Fruit fly (Drosophila melanogaster) whole organism, embryonic: ENCODE data around the gene CG33172.
A peak's percentile ranks its signal among the peaks of the same experiment; 100 is the strongest.

Experiments used
- Bgb ChIP-seq: fragments of 200-800 bp; sonication (Bioruptor generic); IDR thresholded peaks from 2 replicates; pipeline ENCODE4 v1.3.6; 2022; ENCODE audit warnings: missing biosample characterization, missing genetic modification characterization; ENCODE audit not compliant: partially characterized antibody
- CG10431 ChIP-seq: fragments of 200-800 bp; sonication (Bioruptor generic); optimal IDR thresholded peaks from 3 replicates; lab custom pipeline; 2018; ENCODE audit warnings: missing biosample characterization, mild to moderate bottlenecking, missing genetic modification characterization
- CG11504 ChIP-seq: fragments of 200-800 bp; sonication (Bioruptor generic); optimal IDR thresholded peaks from 3 replicates; lab custom pipeline; 2019; ENCODE audit warnings: missing biosample characterization, mild to moderate bottlenecking, missing genetic modification characterization, moderate library complexity
- CG12769 ChIP-seq: fragments of 200-800 bp; sonication (Bioruptor generic); optimal IDR thresholded peaks from 2 replicates; lab custom pipeline; 2019; ENCODE audit warnings: missing biosample characterization, mild to moderate bottlenecking, missing genetic modification characterization, moderate library complexity
- CG15696 ChIP-seq: fragments of 200-800 bp; sonication (Bioruptor generic); optimal IDR thresholded peaks from 2 replicates; lab custom pipeline; 2019; ENCODE audit warnings: missing biosample characterization, mild to moderate bottlenecking, missing genetic modification characterization, moderate library complexity
- CG1603 ChIP-seq: fragments of 200-800 bp; sonication (Bioruptor generic); optimal IDR thresholded peaks from 2 replicates; lab custom pipeline; 2019; ENCODE audit warnings: missing biosample characterization, mild to moderate bottlenecking, missing genetic modification characterization, moderate library complexity
- CG18011 ChIP-seq: fragments of 200-800 bp; sonication (Bioruptor generic); optimal IDR thresholded peaks from 2 replicates; lab custom pipeline; 2017; ENCODE audit warnings: missing biosample characterization, missing genetic modification characterization, mild to moderate bottlenecking, moderate library complexity, missing genotype
- CG1832 ChIP-seq: fragments of 200-800 bp; sonication (Bioruptor generic); optimal IDR thresholded peaks from 2 replicates; lab custom pipeline; 2017; ENCODE audit warnings: missing biosample characterization, mild to moderate bottlenecking, missing genetic modification characterization, inconsistent platforms
- CG18599 ChIP-seq: fragments of 200-800 bp; sonication (Bioruptor generic); optimal IDR thresholded peaks from 3 replicates; lab custom pipeline; 2017; ENCODE audit warnings: missing biosample characterization, missing genetic modification characterization, mild to moderate bottlenecking, moderate library complexity, missing genetic modification reagents
- CG2678 ChIP-seq: fragments of 200-800 bp; sonication (Bioruptor generic); optimal IDR thresholded peaks from 3 replicates; lab custom pipeline; 2019; ENCODE audit warnings: missing biosample characterization, mild to moderate bottlenecking, missing genetic modification characterization, moderate library complexity
- CG2712 ChIP-seq: fragments of 200-800 bp; optimal IDR thresholded peaks from 3 replicates; lab custom pipeline; 2019; ENCODE audit warnings: missing biosample characterization, mild to moderate bottlenecking, missing genetic modification characterization, moderate library complexity
- CG3065 ChIP-seq: fragments of 200-800 bp; sonication (Bioruptor generic); optimal IDR thresholded peaks from 2 replicates; lab custom pipeline; 2016; ENCODE audit warnings: missing biosample characterization, missing genetic modification characterization
- CG31365 ChIP-seq: fragments of 200-800 bp; sonication (Bioruptor generic); optimal IDR thresholded peaks from 2 replicates; lab custom pipeline; 2018; ENCODE audit warnings: missing biosample characterization, mild to moderate bottlenecking, missing genetic modification characterization
- CG31388 ChIP-seq: fragments of 200-800 bp; sonication (Bioruptor generic); optimal IDR thresholded peaks from 2 replicates; lab custom pipeline; 2016; ENCODE audit warnings: missing biosample characterization, missing genetic modification characterization
- CG3281 ChIP-seq: fragments of 200-800 bp; sonication (Bioruptor generic); optimal IDR thresholded peaks from 3 replicates; lab custom pipeline; 2017; ENCODE audit warnings: missing biosample characterization, mild to moderate bottlenecking, missing genetic modification characterization
- CG33213 ChIP-seq: fragments of 200-800 bp; sonication (Bioruptor generic); optimal IDR thresholded peaks from 3 replicates; lab custom pipeline; 2016; ENCODE audit warnings: missing biosample characterization, missing genetic modification characterization
- CG34224 ChIP-seq: fragments of 200-800 bp; sonication (Bioruptor generic); IDR thresholded peaks from 3 replicates; pipeline ENCODE4 v1.3.6; 2022; ENCODE audit warnings: missing biosample characterization, missing genetic modification characterization; ENCODE audit not compliant: partially characterized antibody
- CG3726 ChIP-seq: fragments of 200-800 bp; sonication (Bioruptor generic); IDR thresholded peaks from 3 replicates; pipeline ENCODE4, ENCODE4 v1.3.6; 2022; ENCODE audit warnings: missing biosample characterization, missing genetic modification characterization
- CG4404 ChIP-seq: fragments of 200-800 bp; sonication (Bioruptor generic); IDR thresholded peaks from 2 replicates; pipeline ENCODE4 v1.3.6; 2022; ENCODE audit warnings: missing biosample characterization, missing genetic modification characterization
- CG6654 ChIP-seq: fragments of 200-800 bp; sonication (Bioruptor generic); optimal IDR thresholded peaks from 2 replicates; lab custom pipeline; 2017; ENCODE audit warnings: missing biosample characterization, mild to moderate bottlenecking, missing genetic modification characterization
- CG6765 ChIP-seq: fragments of 200-800 bp; sonication (Bioruptor generic); optimal IDR thresholded peaks from 3 replicates; lab custom pipeline; 2017; ENCODE audit warnings: missing biosample characterization, mild to moderate bottlenecking, missing genetic modification characterization
- CG8281 ChIP-seq: fragments of 200-800 bp; sonication (Bioruptor generic); optimal IDR thresholded peaks from 2 replicates; lab custom pipeline; 2018; ENCODE audit warnings: missing biosample characterization, mild to moderate bottlenecking, missing genetic modification characterization, moderate library complexity
- CG9727 ChIP-seq: fragments of 200-800 bp; sonication (Bioruptor generic); optimal IDR thresholded peaks from 3 replicates; lab custom pipeline; 2017; ENCODE audit warnings: missing biosample characterization, mild to moderate bottlenecking, missing genetic modification characterization
- CTCF ChIP-seq: fragments of 200-800 bp; sonication (Bioruptor generic); optimal IDR thresholded peaks from 2 replicates; lab custom pipeline; 2017; ENCODE audit warnings: missing biosample characterization, mild to moderate bottlenecking, missing genetic modification characterization, moderate library complexity
- D19B ChIP-seq: fragments of 200-800 bp; sonication (Bioruptor generic); optimal IDR thresholded peaks from 2 replicates; lab custom pipeline; 2017; ENCODE audit warnings: missing biosample characterization, mild to moderate bottlenecking, missing genetic modification characterization
- Doc3 ChIP-seq: fragments of 200-800 bp; sonication (Bioruptor generic); IDR thresholded peaks from 3 replicates; pipeline ENCODE4 v1.3.6; 2022; ENCODE audit warnings: missing biosample characterization, missing genetic modification characterization; ENCODE audit not compliant: partially characterized antibody
- Drgx ChIP-seq: fragments of 200-800 bp; sonication (Bioruptor generic); IDR thresholded peaks from 2 replicates; pipeline ENCODE4 v1.3.6; 2022; ENCODE audit warnings: missing biosample characterization, missing genetic modification characterization
- Ets97D ChIP-seq: fragments of 200-800 bp; sonication (Bioruptor generic); optimal IDR thresholded peaks from 3 replicates; lab custom pipeline; 2016; ENCODE audit warnings: missing biosample characterization, missing genetic modification characterization
- GATAe ChIP-seq: fragments of 200-800 bp; sonication (Bioruptor generic); conservative IDR thresholded peaks from 2 replicates; pipeline ENCODE4 v1.3.6; 2022; ENCODE audit warnings: missing biosample characterization, missing genetic modification characterization
- MESR4 ChIP-seq: fragments of 200-800 bp; sonication (Bioruptor generic); optimal IDR thresholded peaks from 2 replicates; lab custom pipeline; 2018; ENCODE audit warnings: missing biosample characterization, mild to moderate bottlenecking, missing genetic modification characterization, moderate library complexity
- Mes4 ChIP-seq: fragments of 200-800 bp; sonication (Bioruptor generic); optimal IDR thresholded peaks from 2 replicates; lab custom pipeline; 2016; ENCODE audit warnings: missing biosample characterization, missing genetic modification characterization
- Neu2 ChIP-seq: fragments of 200-800 bp; sonication (Bioruptor generic); optimal IDR thresholded peaks from 3 replicates; lab custom pipeline; 2016; ENCODE audit warnings: missing biosample characterization, missing genetic modification characterization, borderline replicate concordance
- Oaz ChIP-seq: fragments of 200-800 bp; sonication (Bioruptor generic); IDR thresholded peaks from 2 replicates; pipeline ENCODE4 v1.3.6; 2022; ENCODE audit warnings: missing biosample characterization, missing genetic modification characterization
- Sry-β ChIP-seq: fragments of 200-800 bp; sonication (Bioruptor generic); optimal IDR thresholded peaks from 2 replicates; lab custom pipeline; 2018; ENCODE audit warnings: missing biosample characterization, mild to moderate bottlenecking, missing genetic modification characterization, moderate library complexity
- az2 ChIP-seq: fragments of 200-800 bp; sonication (Bioruptor generic); optimal IDR thresholded peaks from 3 replicates; lab custom pipeline; 2016; ENCODE audit warnings: missing biosample characterization, missing genetic modification characterization
- cg ChIP-seq: fragments of 200-800 bp; sonication (Bioruptor generic); optimal IDR thresholded peaks from 3 replicates; lab custom pipeline; 2019; ENCODE audit warnings: missing biosample characterization, mild to moderate bottlenecking, missing genetic modification characterization, moderate library complexity
- chm ChIP-seq: fragments of 200-800 bp; sonication (Bioruptor generic); IDR thresholded peaks from 2 replicates; pipeline ENCODE4 v1.3.6; 2022; ENCODE audit warnings: missing biosample characterization, missing genetic modification characterization
- disco-r ChIP-seq: fragments of 200-800 bp; sonication (Bioruptor generic); optimal IDR thresholded peaks from 2 replicates; lab custom pipeline; 2016; ENCODE audit warnings: missing biosample characterization, missing genetic modification characterization
- exex ChIP-seq: fragments of 200-800 bp; sonication (Bioruptor generic); optimal IDR thresholded peaks from 4 replicates; lab custom pipeline; 2018; ENCODE audit warnings: missing biosample characterization, mild to moderate bottlenecking, missing genetic modification characterization, moderate library complexity
- fd96Cb ChIP-seq: fragments of 200-800 bp; sonication (Bioruptor generic); optimal IDR thresholded peaks from 2 replicates; lab custom pipeline; 2018; ENCODE audit warnings: missing biosample characterization, mild to moderate bottlenecking, missing genetic modification characterization, moderate library complexity
- gem ChIP-seq: fragments of 200-800 bp; sonication (Bioruptor generic); optimal IDR thresholded peaks from 2 replicates; lab custom pipeline; 2019; ENCODE audit warnings: missing biosample characterization, mild to moderate bottlenecking, missing genetic modification characterization, moderate library complexity
- ind ChIP-seq: fragments of 200-800 bp; sonication (Bioruptor generic); optimal IDR thresholded peaks from 3 replicates; lab custom pipeline; 2016; ENCODE audit warnings: missing biosample characterization, missing genetic modification characterization
- lmd ChIP-seq: fragments of 200-800 bp; sonication (Bioruptor generic); IDR thresholded peaks from 2 replicates; pipeline ENCODE4 v1.3.6; 2022; ENCODE audit warnings: missing biosample characterization, missing genetic modification characterization
- mam ChIP-seq: fragments of 200-800 bp; sonication (Bioruptor generic); optimal IDR thresholded peaks from 3 replicates; lab custom pipeline; 2016; ENCODE audit warnings: missing biosample characterization, missing genetic modification characterization
- repo ChIP-seq: fragments of 200-800 bp; sonication (Bioruptor generic); optimal IDR thresholded peaks from 2 replicates; lab custom pipeline; 2016; ENCODE audit warnings: missing biosample characterization, missing genetic modification characterization
- rib ChIP-seq: fragments of 200-800 bp; sonication (Bioruptor generic); IDR thresholded peaks from 2 replicates; pipeline ENCODE4 v1.3.6; 2022; ENCODE audit warnings: missing biosample characterization, missing genetic modification characterization
- row ChIP-seq: fragments of 200-800 bp; sonication (Bioruptor generic); IDR thresholded peaks from 3 replicates; pipeline ENCODE4 v1.3.6; 2022; ENCODE audit warnings: missing biosample characterization, missing genetic modification characterization
- run ChIP-seq: fragments of 200-800 bp; sonication (Bioruptor generic); optimal IDR thresholded peaks from 3 replicates; lab custom pipeline; 2018; ENCODE audit warnings: missing biosample characterization, mild to moderate bottlenecking, missing genetic modification characterization
- salm ChIP-seq: fragments of 200-800 bp; sonication (Bioruptor generic); optimal IDR thresholded peaks from 2 replicates; lab custom pipeline; 2018; ENCODE audit warnings: missing biosample characterization, mild to moderate bottlenecking, missing genetic modification characterization
- sd ChIP-seq: fragments of 200-800 bp; sonication (Bioruptor generic); optimal IDR thresholded peaks from 3 replicates; lab custom pipeline; 2018; ENCODE audit warnings: missing biosample characterization, mild to moderate bottlenecking, missing genetic modification characterization, moderate library complexity
- sug ChIP-seq: fragments of 200-800 bp; optimal IDR thresholded peaks from 2 replicates; lab custom pipeline; 2019; ENCODE audit warnings: missing biosample characterization, mild to moderate bottlenecking, missing genetic modification characterization, moderate library complexity
- trh ChIP-seq: fragments of 200-800 bp; sonication (Bioruptor generic); optimal IDR thresholded peaks from 2 replicates; lab custom pipeline; 2016; ENCODE audit warnings: missing biosample characterization, missing genetic modification characterization
- twi ChIP-seq: fragments of 200-800 bp; optimal IDR thresholded peaks from 2 replicates; lab custom pipeline; 2019; ENCODE audit warnings: missing biosample characterization, mild to moderate bottlenecking, missing genetic modification characterization, moderate library complexity

The CG33172 gene

dm6 chrX:15804790-15805189 lies 35.3 kb downstream of the CG33172 start:
- no peak for TF ChIP-seq CG8281
- no peak for TF ChIP-seq D19B (GFP tag; lab: Kevin White, UChicago)
- TF ChIP-seq Drgx (GFP tag; lab: Robert Waterston, UW): 0 out of 2 replicates have a peak, but pooled peaks have one; percentile 20
- no peak for TF ChIP-seq trh (GFP tag; lab: Kevin White, UChicago)
- TF ChIP-seq Bgb (GFP tag; lab: Robert Waterston, UW): no peak
- TF ChIP-seq CG4404 (GFP tag; lab: Robert Waterston, UW): no peak
- TF ChIP-seq CG31365 (tag; lab: Kevin White, UChicago): no peak
- no peak for TF ChIP-seq Mes4 (GFP tag; lab: Kevin White, UChicago)
- TF ChIP-seq Oaz: no peak
- TF ChIP-seq fd96Cb (tag; lab: Kevin White, UChicago): no peak
- 0 out of 3 replicates have a peak, but pooled peaks have one; percentile 8 for TF ChIP-seq row (GFP tag; lab: Robert Waterston, UW)
- TF ChIP-seq exex: no peak
- TF ChIP-seq CG6654 (GFP tag; lab: Kevin White, UChicago): no peak
- no peak for TF ChIP-seq lmd (GFP tag; lab: Robert Waterston, UW)
- peak; percentile 10 for TF ChIP-seq CG2678 (tag; lab: Kevin White, UChicago)
- TF ChIP-seq CG1832 (GFP tag; lab: Kevin White, UChicago): no peak
- TF ChIP-seq cg (GFP tag; lab: Kevin White, UChicago): no peak
- no peak for TF ChIP-seq Neu2 (GFP tag; lab: Kevin White, UChicago)
- TF ChIP-seq gem (tag; lab: Kevin White, UChicago): no peak
- TF ChIP-seq CG3726 (GFP tag; lab: Robert Waterston, UW): no peak
- no peak for TF ChIP-seq CG2712 (tag; lab: Kevin White, UChicago)
- TF ChIP-seq CG9727: no peak
- no peak for TF ChIP-seq repo (GFP tag; lab: Kevin White, UChicago)
- TF ChIP-seq CTCF (GFP tag; lab: Kevin White, UChicago): no peak
- no peak for TF ChIP-seq Doc3
- TF ChIP-seq CG33213 (GFP tag; lab: Kevin White, UChicago): no peak
- TF ChIP-seq CG11504: peak; percentile 8
- TF ChIP-seq CG3281 (GFP tag; lab: Kevin White, UChicago): no peak
- TF ChIP-seq CG10431: no peak
- no peak for TF ChIP-seq Sry-β (GFP tag; lab: Kevin White, UChicago)
- peak; percentile 9 for TF ChIP-seq CG6765
- TF ChIP-seq GATAe (GFP tag; lab: Robert Waterston, UW): no peak
- TF ChIP-seq CG18599 (GFP tag; lab: Kevin White, UChicago): no peak
- no peak for TF ChIP-seq CG34224
- no peak for TF ChIP-seq sug (tag; lab: Kevin White, UChicago)
- no peak for TF ChIP-seq disco-r
- no peak for TF ChIP-seq rib (GFP tag; lab: Robert Waterston, UW)

- TF ChIP-seq CG3065 (GFP tag; lab: Kevin White, UChicago) (no peak), CG31388 (GFP tag; lab: Kevin White, UChicago) (no peak), lmd (GFP tag; lab: Robert Waterston, UW) (no peak), chm (no peak), CG18011 (GFP tag; lab: Kevin White, UChicago) (no peak), CG15696 (tag; lab: Kevin White, UChicago) (no peak), az2 (GFP tag; lab: Kevin White, UChicago) (no peak), CG33213 (GFP tag; lab: Kevin White, UChicago) (no peak), ind (GFP tag; lab: Kevin White, UChicago) (no peak), CG1603 (no peak), run (tag; lab: Kevin White, UChicago) (no peak), mam (no peak), CG12769 (no peak), twi (tag; lab: Kevin White, UChicago) (no peak), CG4404 (GFP tag; lab: Robert Waterston, UW) (no peak), MESR4 (GFP tag; lab: Kevin White, UChicago) (no peak), salm (tag; lab: Kevin White, UChicago) (no peak), Ets97D (GFP tag; lab: Kevin White, UChicago) (no peak), sd (tag; lab: Kevin White, UChicago) (peak; percentile 17)
Measured at dm6 chrX:15805523-15805922, 36.1 kb downstream of the CG33172 start.
